Fruit fly (Drosophila melanogaster): Measurements from ENCODE around the gene Prosbeta4.
A peak's percentile ranks its signal among the peaks of the same experiment; 100 is the strongest.

The Prosbeta4 gene

dm6 chr2L:16715841-16716701 is 15.9 kb downstream of the Prosbeta4 start, which contains the start of the genes Cyt-c-d and CG31808 (continued):
- peak; percentile 97 for TF ChIP-seq CG11504 (tag; optimal IDR thresholded peaks at IDR 0.05)
- peak; percentile 99 for TF ChIP-seq CG17328 (GFP tag; IDR thresholded peaks at IDR 0.05)
- TF ChIP-seq fd102C (GFP tag; optimal IDR thresholded peaks at IDR 0.05), result peak; percentile 65
- peak; percentile 82 for TF ChIP-seq sug (tag; optimal IDR thresholded peaks at IDR 0.05)
- TF ChIP-seq tin (GFP tag; optimal IDR thresholded peaks at IDR 0.05), result peak; percentile 95
- peak; percentile 95 for TF ChIP-seq CG17568 (GFP tag; optimal IDR thresholded peaks at IDR 0.05)
- TF ChIP-seq NC2β (GFP tag; optimal IDR thresholded peaks at IDR 0.05), result peak; percentile 92
- TF ChIP-seq z (GFP tag; IDR thresholded peaks at IDR 0.05), result peak; percentile 74
- TF ChIP-seq Elba2 (GFP tag; optimal IDR thresholded peaks at IDR 0.05), result no peak
- TF ChIP-seq CG17359 (tag; optimal IDR thresholded peaks at IDR 0.05), result peak; percentile 98
- peak; percentile 90 for TF ChIP-seq Atf-2 (GFP tag; optimal IDR thresholded peaks at IDR 0.05)
- TF ChIP-seq CG10209 (GFP tag; optimal IDR thresholded peaks at IDR 0.05), result peak; percentile 98
- peak; percentile 91 for TF ChIP-seq CG12744 (GFP tag; optimal IDR thresholded peaks at IDR 0.05)
- peak; percentile 98 for TF ChIP-seq Awh (GFP tag; IDR thresholded peaks at IDR 0.05)
- TF ChIP-seq bigmax (GFP tag; optimal IDR thresholded peaks at IDR 0.05), result peak; percentile 48
- peak; percentile 92 for TF ChIP-seq pnt (GFP tag; optimal IDR thresholded peaks at IDR 0.05)
- TF ChIP-seq CG11696 (GFP tag; IDR thresholded peaks at IDR 0.05), result peak; percentile 87
- peak; percentile 47 for TF ChIP-seq MESR4 (GFP tag; optimal IDR thresholded peaks at IDR 0.05)
- peak; percentile 98 for TF ChIP-seq CG18262 (tag; optimal IDR thresholded peaks at IDR 0.05)
- TF ChIP-seq CG12942 (GFP tag; optimal IDR thresholded peaks at IDR 0.05), result peak; percentile 95
- no peak for TF ChIP-seq ato (GFP tag; IDR thresholded peaks at IDR 0.05; ENCODE audit: partially characterized antibody)
- peak; percentile 11 for TF ChIP-seq Dp (GFP tag; optimal IDR thresholded peaks at IDR 0.05)
- TF ChIP-seq Mad (GFP tag; optimal IDR thresholded peaks at IDR 0.05), result peak; percentile 94
- peak; percentile 85 for TF ChIP-seq CG9437 (GFP tag; optimal IDR thresholded peaks at IDR 0.05)
- peak; percentile 99 for TF ChIP-seq CG7556 (GFP tag; optimal IDR thresholded peaks at IDR 0.05)
- peak; percentile 8 for TF ChIP-seq BEAF-32 (GFP tag; optimal IDR thresholded peaks at IDR 0.05)
- TF ChIP-seq fd96Cb (tag; optimal IDR thresholded peaks at IDR 0.05), result peak; percentile 98
- TF ChIP-seq gfzf (GFP tag; optimal IDR thresholded peaks at IDR 0.05), result peak; percentile 17
- TF ChIP-seq Fer2 (tag; optimal IDR thresholded peaks at IDR 0.05), result peak; percentile 84
- TF ChIP-seq zfh2 (GFP tag; optimal IDR thresholded peaks at IDR 0.05), result peak; percentile 75
- TF ChIP-seq nom (GFP tag; optimal IDR thresholded peaks at IDR 0.05), result peak; percentile 89
- peak; percentile 99 for TF ChIP-seq row (GFP tag; IDR thresholded peaks at IDR 0.05)
- peak; percentile 33 for TF ChIP-seq CG9797 (GFP tag; optimal IDR thresholded peaks at IDR 0.05)
- TF ChIP-seq CG7987 (GFP tag; optimal IDR thresholded peaks at IDR 0.05), result peak; percentile 83
- TF ChIP-seq CG14050 (GFP tag; IDR thresholded peaks at IDR 0.05), result peak; percentile 98
- peak; percentile 89 for TF ChIP-seq CG11560 (tag; IDR thresholded peaks at IDR 0.05)
- peak; percentile 98 for TF ChIP-seq nmo (GFP tag; optimal IDR thresholded peaks at IDR 0.05)
- peak; percentile 58 for TF ChIP-seq Bgb (GFP tag; IDR thresholded peaks at IDR 0.05; ENCODE audit: partially characterized antibody)
- peak; percentile 92 for TF ChIP-seq CG9817 (tag; optimal IDR thresholded peaks at IDR 0.05)
- peak; percentile 92 for TF ChIP-seq CG10462 (GFP tag; optimal IDR thresholded peaks at IDR 0.05)
- peak; percentile 98 for TF ChIP-seq CG13424 (tag; optimal IDR thresholded peaks at IDR 0.05)
- peak; percentile 89 for TF ChIP-seq pho (GFP tag; optimal IDR thresholded peaks at IDR 0.05)
- TF ChIP-seq CG6254 (GFP tag; optimal IDR thresholded peaks at IDR 0.05), result peak; percentile 96
- TF ChIP-seq CG30403 (GFP tag; optimal IDR thresholded peaks at IDR 0.05), result peak; percentile 98
- peak; percentile 96 for TF ChIP-seq CG34422 (GFP tag; IDR thresholded peaks at IDR 0.05)
- no peak for TF ChIP-seq Lpt (GFP tag; optimal IDR thresholded peaks at IDR 0.05)
- peak; percentile 87 for TF ChIP-seq CG4404 (GFP tag; IDR thresholded peaks at IDR 0.05)
- peak; percentile 92 for TF ChIP-seq CG6765 (GFP tag; optimal IDR thresholded peaks at IDR 0.05)

Measured in whole organism, embryonic.